Fruit fly (Drosophila melanogaster): ENCODE measurements around the gene Dup99B.

DNA sequence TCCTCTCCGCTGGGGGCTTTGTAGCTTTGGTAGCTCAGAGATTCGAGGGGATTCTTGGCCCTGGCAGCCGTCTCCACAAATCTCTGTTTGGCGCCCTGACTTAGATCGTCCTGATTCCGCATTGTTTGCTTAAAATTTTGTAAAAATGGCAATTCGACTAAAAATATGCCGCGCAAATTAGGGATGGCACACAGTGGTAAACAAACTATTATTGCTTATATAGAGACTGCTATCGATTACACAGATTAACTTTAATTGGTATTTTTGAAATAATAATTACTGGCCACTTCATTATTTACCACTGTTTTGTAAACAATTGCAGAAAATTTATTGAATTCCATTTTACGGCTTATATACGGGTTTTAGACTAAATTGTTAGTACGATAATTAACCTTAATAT is 9.6 kb upstream of the Dup99B start, which contains the start of the genes Naa40 and CG18731:
- TF ChIP-seq CG34367 (tag; optimal IDR thresholded peaks at IDR 0.05) (no peak), gl (tag; optimal IDR thresholded peaks at IDR 0.05) (no peak)
